Worm (Caenorhabditis elegans) whole organism, L2 larva: ENCODE results near the gene C36B7.3.

Experiments used
- C34F6.9 ChIP-seq: fragments of 150-350 bp; optimal IDR thresholded peaks from 2 replicates; lab custom pipeline; 2014; ENCODE audit warnings: missing biosample characterization, missing genetic modification characterization
- F13H6.1 ChIP-seq: sonication (generic microtip); optimal IDR thresholded peaks from 2 replicates; lab custom pipeline; 2016; ENCODE audit warnings: missing genetic modification characterization, missing compliant biosample characterization
- Y55F3AM.14 ChIP-seq: fragments of 200-800 bp; sonication (Bioruptor generic); optimal IDR thresholded peaks from 2 replicates; lab custom pipeline; 2018; ENCODE audit warnings: mild to moderate bottlenecking, missing genetic modification characterization, missing compliant biosample characterization
- alr-1 ChIP-seq: fragments of 150-350 bp; optimal IDR thresholded peaks from 2 replicates; lab custom pipeline; 2014; ENCODE audit warnings: missing biosample characterization, missing genetic modification characterization
- aly-2 ChIP-seq: fragments of 150-350 bp; optimal IDR thresholded peaks from 2 replicates; lab custom pipeline; 2014; ENCODE audit warnings: missing biosample characterization, missing genetic modification characterization
- ama-1 ChIP-seq: fragments of 150-350 bp; optimal IDR thresholded peaks from 2 replicates; lab custom pipeline; 2018; ENCODE audit warnings: inconsistent platforms
- blmp-1 ChIP-seq: sonication (generic microtip); optimal IDR thresholded peaks from 2 replicates; lab custom pipeline; 2017; ENCODE audit warnings: missing genetic modification characterization, mild to moderate bottlenecking, missing compliant biosample characterization, antibody characterized with exemption, moderate library complexity; ENCODE audit not compliant: insufficient read depth
- ceh-16 ChIP-seq: fragments of 150-350 bp; optimal IDR thresholded peaks from 2 replicates; lab custom pipeline; 2014; ENCODE audit warnings: missing biosample characterization, missing genetic modification characterization
- ceh-82 ChIP-seq: fragments of 150-350 bp; optimal IDR thresholded peaks from 2 replicates; lab custom pipeline; 2014; ENCODE audit warnings: missing biosample characterization, missing genetic modification characterization
- crh-2 ChIP-seq: sonication (generic microtip); optimal IDR thresholded peaks from 2 replicates; lab custom pipeline; 2017; ENCODE audit warnings: missing biosample characterization, missing genetic modification characterization
- dmd-4 ChIP-seq: sonication (generic microtip); optimal IDR thresholded peaks from 2 replicates; lab custom pipeline; 2017; ENCODE audit warnings: missing biosample characterization, missing genetic modification characterization
- elt-1 ChIP-seq: fragments of 150-350 bp; optimal IDR thresholded peaks from 2 replicates; lab custom pipeline; 2014; ENCODE audit warnings: missing biosample characterization, missing genetic modification characterization
- elt-3 ChIP-seq: sonication (generic microtip); optimal IDR thresholded peaks from 2 replicates; lab custom pipeline; 2017; ENCODE audit warnings: missing biosample characterization, missing genetic modification characterization
- fos-1 ChIP-seq: fragments of 150-350 bp; optimal IDR thresholded peaks from 2 replicates; lab custom pipeline; 2014; ENCODE audit warnings: missing biosample characterization, missing genetic modification characterization
- gmeb-1 ChIP-seq: fragments of 150-350 bp; optimal IDR thresholded peaks from 2 replicates; lab custom pipeline; 2014; ENCODE audit warnings: missing biosample characterization, missing genetic modification characterization
- lin-13 ChIP-seq: fragments of 150-350 bp; optimal IDR thresholded peaks from 2 replicates; lab custom pipeline; 2014; ENCODE audit warnings: missing biosample characterization, missing genetic modification reagents, missing genetic modification characterization
- lin-39 ChIP-seq: fragments of 150-350 bp; optimal IDR thresholded peaks from 2 replicates; lab custom pipeline; 2014; ENCODE audit warnings: missing biosample characterization, missing genetic modification reagents, missing genetic modification characterization
- lsy-2 ChIP-seq, 2 experiments: fragments of 150-350 bp in 1 of 2; sonication (generic microtip) in 1 of 2; optimal IDR thresholded peaks; 2 replicates each; lab custom pipeline; 2014 to 2017; ENCODE audit warnings: missing biosample characterization in 2 of 2, missing genetic modification characterization in 2 of 2
- mab-5 ChIP-seq: fragments of 150-350 bp; optimal IDR thresholded peaks from 2 replicates; lab custom pipeline; 2014; ENCODE audit warnings: missing biosample characterization, missing genetic modification characterization
- mbf-1 ChIP-seq: sonication (generic microtip); optimal IDR thresholded peaks from 2 replicates; lab custom pipeline; 2017; ENCODE audit warnings: missing biosample characterization, missing genetic modification characterization
- mdl-1 ChIP-seq, 2 experiments: fragments of 150-350 bp in 1 of 2; sonication (generic microtip) in 1 of 2; optimal IDR thresholded peaks; 2 replicates each; lab custom pipeline; 2017; ENCODE audit warnings: missing biosample characterization in 2 of 2, missing genetic modification characterization in 2 of 2
- nhr-10 ChIP-seq: sonication (generic microtip); optimal IDR thresholded peaks from 2 replicates; lab custom pipeline; 2017; ENCODE audit warnings: missing biosample characterization, missing genetic modification characterization
- nhr-11 ChIP-seq: fragments of 150-350 bp; optimal IDR thresholded peaks from 2 replicates; lab custom pipeline; 2014; ENCODE audit warnings: missing biosample characterization, missing genetic modification characterization
- nhr-12 ChIP-seq: fragments of 150-350 bp; optimal IDR thresholded peaks from 2 replicates; lab custom pipeline; 2014; ENCODE audit warnings: missing biosample characterization, missing genetic modification characterization
- nhr-129 ChIP-seq: fragments of 150-350 bp; optimal IDR thresholded peaks from 2 replicates; lab custom pipeline; 2014; ENCODE audit warnings: missing biosample characterization, missing genetic modification characterization
- nhr-21 ChIP-seq: fragments of 150-350 bp; optimal IDR thresholded peaks from 2 replicates; lab custom pipeline; 2014; ENCODE audit warnings: missing biosample characterization, missing genetic modification characterization
- nhr-23 ChIP-seq: fragments of 150-350 bp; optimal IDR thresholded peaks from 2 replicates; lab custom pipeline; 2014; ENCODE audit warnings: missing biosample characterization, missing genetic modification reagents, missing genetic modification characterization
- nhr-237 ChIP-seq: fragments of 150-350 bp; optimal IDR thresholded peaks from 2 replicates; lab custom pipeline; 2014; ENCODE audit warnings: missing biosample characterization, missing genetic modification characterization
- nhr-25 ChIP-seq: fragments of 150-350 bp; sonication (generic microtip); optimal IDR thresholded peaks from 3 replicates; lab custom pipeline; 2014; ENCODE audit warnings: missing biosample characterization, missing genetic modification characterization
- nhr-77 ChIP-seq: fragments of 150-350 bp; optimal IDR thresholded peaks from 2 replicates; lab custom pipeline; 2014; ENCODE audit warnings: missing biosample characterization, missing genetic modification characterization
- peb-1 ChIP-seq: fragments of 150-350 bp; optimal IDR thresholded peaks from 2 replicates; lab custom pipeline; 2014; ENCODE audit warnings: missing biosample characterization, missing genetic modification characterization
- sem-4 ChIP-seq: fragments of 150-350 bp; optimal IDR thresholded peaks from 2 replicates; lab custom pipeline; 2014; ENCODE audit warnings: missing biosample characterization, missing genetic modification reagents, missing genetic modification characterization
- skn-1 ChIP-seq: sonication (generic microtip); optimal IDR thresholded peaks from 2 replicates; lab custom pipeline; 2017; ENCODE audit warnings: missing biosample characterization, missing genetic modification characterization
- snpc-4 ChIP-seq: fragments of 150-350 bp; optimal IDR thresholded peaks from 2 replicates; lab custom pipeline; 2014; ENCODE audit warnings: missing biosample characterization, missing genetic modification characterization
- unc-39 ChIP-seq: fragments of 150-350 bp; optimal IDR thresholded peaks from 2 replicates; lab custom pipeline; 2014; ENCODE audit warnings: missing biosample characterization, missing genetic modification characterization
- unc-55 ChIP-seq: fragments of 150-350 bp; sonication (generic microtip); optimal IDR thresholded peaks from 3 replicates; lab custom pipeline; 2014; ENCODE audit warnings: missing biosample characterization, missing genetic modification reagents, missing genetic modification characterization
- unc-62 ChIP-seq: fragments of 150-350 bp; optimal IDR thresholded peaks from 2 replicates; lab custom pipeline; 2014; ENCODE audit warnings: missing biosample characterization, missing genetic modification reagents, missing genetic modification characterization
- zag-1 ChIP-seq: fragments of 150-350 bp; optimal IDR thresholded peaks from 2 replicates; lab custom pipeline; 2014; ENCODE audit warnings: missing biosample characterization, missing genetic modification characterization
- ztf-1 ChIP-seq: fragments of 200-800 bp; sonication (Bioruptor generic); conservative IDR thresholded peaks from 2 replicates; pipeline ENCODE4 v1.3.6; 2022; ENCODE audit warnings: missing genetic modification characterization, missing compliant biosample characterization

C36B7.3 gene

ce11 chrX:7075250-7075649, 26.3 kb upstream of the C36B7.3 start, which contains the start of gene B0403.6:
TSS of gene B0403.6 (minus strand) at chrX:7075350.
- TF ChIP-seq mbf-1 (tag; lab: Kevin White, UChicago) (no peak), nhr-11 (tag; lab: Kevin White, UChicago) (no peak), nhr-10 (tag; lab: Kevin White, UChicago) (no peak), nhr-23 (tag; lab: Kevin White, UChicago) (no peak), nhr-129 (tag; lab: Kevin White, UChicago) (no peak), mdl-1 (tag; optimal IDR thresholded peaks at IDR 0.05; lab: Kevin White, UChicago) (no peak), unc-55 (GFP tag; lab: Kevin White, UChicago) (no peak)

ce11 chrX:7076485-7076884, 25.1 kb upstream of the C36B7.3 start:
- peak; percentile 60 for TF ChIP-seq nhr-129 (tag; lab: Kevin White, UChicago)
- TF ChIP-seq C34F6.9 (tag; lab: Kevin White, UChicago): peak; percentile 26
- no peak for TF ChIP-seq F13H6.1

- TF ChIP-seq ztf-1 (GFP tag; lab: Robert Waterston, UW) (no peak), lsy-2 (tag; optimal IDR thresholded peaks at IDR 0.05; lab: Kevin White, UChicago) (no peak), ceh-16 (tag; lab: Kevin White, UChicago) (no peak), skn-1 (no peak), fos-1 (tag; lab: Kevin White, UChicago) (no peak), alr-1 (tag; lab: Kevin White, UChicago) (no peak), ama-1 (lab: Kevin White, UChicago) (no peak), blmp-1 (no peak), mbf-1 (tag; lab: Kevin White, UChicago) (no peak), unc-55 (GFP tag; lab: Kevin White, UChicago) (no peak), ceh-82 (tag; lab: Kevin White, UChicago) (no peak), unc-39 (no peak), lin-39 (tag; lab: Kevin White, UChicago) (no peak), nhr-12 (tag; lab: Kevin White, UChicago) (no peak), F13H6.1 (no peak), nhr-11 (tag; lab: Kevin White, UChicago) (no peak), gmeb-1 (no peak), elt-1 (tag; lab: Kevin White, UChicago) (no peak), Y55F3AM.14 (GFP tag; lab: Kevin White, UChicago) (no peak), nhr-77 (tag; lab: Kevin White, UChicago) (no peak)
Measured at ce11 chrX:7085067-7085466, 16.5 kb upstream of the C36B7.3 start, which contains the start of gene Y1B5A.1. TSS of gene Y1B5A.1 (plus strand) at chrX:7085367.

ce11 chrX:7085912-7086311, 15.7 kb upstream of the C36B7.3 start, which contains the start of gene C36B7.4:
TSS of gene C36B7.4 (minus strand) at chrX:7086012.
- TF ChIP-seq lin-13 (GFP tag; lab: Kevin White, UChicago) (no peak), nhr-21 (tag; lab: Kevin White, UChicago) (no peak), aly-2 (no peak), unc-62 (no peak), sem-4 (tag; lab: Kevin White, UChicago) (no peak), dmd-4 (tag; lab: Kevin White, UChicago) (no peak), nhr-237 (tag; lab: Kevin White, UChicago) (no peak), snpc-4 (no peak), crh-2 (tag; lab: Kevin White, UChicago) (no peak), C34F6.9 (tag; lab: Kevin White, UChicago) (no peak), nhr-25 (tag; lab: Kevin White, UChicago) (no peak), peb-1 (tag; lab: Kevin White, UChicago) (no peak), alr-1 (tag; lab: Kevin White, UChicago) (no peak), nhr-129 (tag; lab: Kevin White, UChicago) (no peak)

ce11 chrX:7096349-7096748, 5.2 kb upstream of the C36B7.3 start, which contains the start of gene C36B7.5:
TSS of gene C36B7.5 (minus strand) at chrX:7096449.
- no peak for TF ChIP-seq skn-1
- no peak for TF ChIP-seq nhr-21 (tag; lab: Kevin White, UChicago)
- no peak for TF ChIP-seq nhr-10 (tag; lab: Kevin White, UChicago)
- TF ChIP-seq elt-3 (tag; lab: Kevin White, UChicago): no peak
- TF ChIP-seq mab-5 (tag; lab: Kevin White, UChicago): no peak
- TF ChIP-seq nhr-129 (tag; lab: Kevin White, UChicago): no peak
- TF ChIP-seq zag-1 (tag; lab: Kevin White, UChicago): no peak
- no peak for TF ChIP-seq C34F6.9 (tag; lab: Kevin White, UChicago)
- TF ChIP-seq nhr-12 (tag; lab: Kevin White, UChicago): no peak
